Worm (Caenorhabditis elegans) whole organism, mixed stage, embryonic: ENCODE measurements around the gene F22F4.5.

Experiments used
- M03D4.4 ChIP-seq: sonication (generic microtip); optimal IDR thresholded peaks from 2 replicates; lab custom pipeline; 2017; ENCODE audit warnings: mild to moderate bottlenecking, missing genetic modification characterization, missing compliant biosample characterization
- bed-3 ChIP-seq: fragments of 200-800 bp; sonication (Bioruptor generic); optimal IDR thresholded peaks from 3 replicates; lab custom pipeline; 2018; ENCODE audit warnings: mild to moderate bottlenecking, missing genetic modification characterization, moderate library complexity, missing compliant biosample characterization
- blmp-1 ChIP-seq: fragments of 150-350 bp; optimal IDR thresholded peaks from 2 replicates; lab custom pipeline; 2014; ENCODE audit warnings: missing biosample characterization, missing genetic modification characterization
- ceh-39 ChIP-seq: fragments of 150-350 bp; optimal IDR thresholded peaks from 2 replicates; lab custom pipeline; 2014; ENCODE audit warnings: missing biosample characterization, missing genetic modification characterization
- ceh-43 ChIP-seq: fragments of 200-800 bp; sonication (Bioruptor generic); optimal IDR thresholded peaks from 2 replicates; lab custom pipeline; 2018; ENCODE audit warnings: mild to moderate bottlenecking, missing genetic modification characterization, moderate library complexity, missing compliant biosample characterization
- ceh-83 ChIP-seq: fragments of 200-800 bp; sonication (Bioruptor generic); optimal IDR thresholded peaks from 2 replicates; lab custom pipeline; 2018; ENCODE audit warnings: mild to moderate bottlenecking, missing genetic modification characterization, missing compliant biosample characterization
- ces-1 ChIP-seq: fragments of 150-350 bp; optimal IDR thresholded peaks from 2 replicates; lab custom pipeline; 2014; ENCODE audit warnings: missing biosample characterization, missing genetic modification reagents, missing genetic modification characterization
- cnd-1 ChIP-seq: fragments of 200-800 bp; sonication (Bioruptor generic); optimal IDR thresholded peaks from 2 replicates; lab custom pipeline; 2018; ENCODE audit warnings: mild to moderate bottlenecking, missing genetic modification characterization, missing compliant biosample characterization
- drap-1 ChIP-seq: fragments of 200-800 bp; sonication (Bioruptor generic); optimal IDR thresholded peaks from 3 replicates; lab custom pipeline; 2018; ENCODE audit warnings: mild to moderate bottlenecking, missing genetic modification characterization, missing compliant biosample characterization
- elt-3 ChIP-seq: fragments of 150-350 bp; optimal IDR thresholded peaks from 2 replicates; lab custom pipeline; 2014; ENCODE audit warnings: missing biosample characterization, missing genetic modification characterization
- flh-1 ChIP-seq: fragments of 200-800 bp; sonication (Bioruptor generic); optimal IDR thresholded peaks from 2 replicates; lab custom pipeline; 2018; ENCODE audit warnings: mild to moderate bottlenecking, missing genetic modification characterization, moderate library complexity, missing compliant biosample characterization
- ham-2 ChIP-seq: fragments of 200-800 bp; sonication (Bioruptor generic); optimal IDR thresholded peaks from 2 replicates; lab custom pipeline; 2018; ENCODE audit warnings: mild to moderate bottlenecking, missing genetic modification characterization, missing compliant biosample characterization
- hlh-1 ChIP-seq: fragments of 150-350 bp; optimal IDR thresholded peaks from 2 replicates; lab custom pipeline; 2014; ENCODE audit warnings: missing biosample characterization, missing genetic modification reagents, missing genetic modification characterization
- lin-13 ChIP-seq: fragments of 150-350 bp; optimal IDR thresholded peaks from 2 replicates; lab custom pipeline; 2014; ENCODE audit warnings: missing biosample characterization, missing genetic modification characterization
- lin-32 ChIP-seq: fragments of 200-800 bp; sonication (Bioruptor generic); optimal IDR thresholded peaks from 2 replicates; lab custom pipeline; 2018; ENCODE audit warnings: mild to moderate bottlenecking, missing genetic modification characterization, missing compliant biosample characterization
- lsy-2 ChIP-seq: fragments of 150-350 bp; optimal IDR thresholded peaks from 2 replicates; lab custom pipeline; 2014; ENCODE audit warnings: missing biosample characterization, missing genetic modification characterization
- mab-5 ChIP-seq: fragments of 150-350 bp; optimal IDR thresholded peaks from 2 replicates; lab custom pipeline; 2014; ENCODE audit warnings: missing biosample characterization, missing genetic modification characterization
- mep-1 ChIP-seq: fragments of 150-350 bp; optimal IDR thresholded peaks from 2 replicates; lab custom pipeline; 2017; ENCODE audit warnings: missing biosample characterization, missing genetic modification reagents, missing genetic modification characterization, inconsistent platforms
- mls-2 ChIP-seq: sonication (generic microtip); optimal IDR thresholded peaks from 2 replicates; lab custom pipeline; 2016; ENCODE audit warnings: mild to moderate bottlenecking, missing genetic modification characterization, moderate library complexity, missing compliant biosample characterization
- nhr-12 ChIP-seq: fragments of 150-350 bp; optimal IDR thresholded peaks from 2 replicates; lab custom pipeline; 2014; ENCODE audit warnings: missing biosample characterization, missing genetic modification characterization
- nhr-2 ChIP-seq: fragments of 150-350 bp; optimal IDR thresholded peaks from 2 replicates; lab custom pipeline; 2014; ENCODE audit warnings: missing biosample characterization, missing genetic modification characterization
- nhr-237 ChIP-seq: fragments of 150-350 bp; optimal IDR thresholded peaks from 2 replicates; lab custom pipeline; 2014; ENCODE audit warnings: missing biosample characterization, missing genetic modification characterization
- nhr-28 ChIP-seq: fragments of 150-350 bp; optimal IDR thresholded peaks from 2 replicates; lab custom pipeline; 2014; ENCODE audit warnings: missing biosample characterization, missing genetic modification characterization
- nhr-76 ChIP-seq: sonication (generic microtip); optimal IDR thresholded peaks from 2 replicates; lab custom pipeline; 2017; ENCODE audit warnings: missing biosample characterization, missing genetic modification characterization
- pha-4 ChIP-seq: fragments of 150-350 bp; optimal IDR thresholded peaks from 2 replicates; lab custom pipeline; 2018; ENCODE audit warnings: missing biosample characterization, missing genetic modification reagents, missing genetic modification characterization
- sem-2 ChIP-seq: fragments of 200-800 bp; sonication (Bioruptor generic); optimal IDR thresholded peaks from 2 replicates; lab custom pipeline; 2018; ENCODE audit warnings: mild to moderate bottlenecking, missing genetic modification characterization, missing compliant biosample characterization
- snpc-4 ChIP-seq: fragments of 150-350 bp; optimal IDR thresholded peaks from 2 replicates; lab custom pipeline; 2014; ENCODE audit warnings: missing biosample characterization, missing genetic modification characterization
- sptf-1 ChIP-seq: sonication (generic microtip); optimal IDR thresholded peaks from 2 replicates; lab custom pipeline; 2017; ENCODE audit warnings: mild to moderate bottlenecking, missing genetic modification characterization, moderate library complexity, missing compliant biosample characterization
- tbx-8 ChIP-seq: fragments of 200-800 bp; sonication (Bioruptor generic); optimal IDR thresholded peaks from 2 replicates; lab custom pipeline; 2018; ENCODE audit warnings: mild to moderate bottlenecking, missing genetic modification characterization, moderate library complexity, missing compliant biosample characterization
- unc-120 ChIP-seq: sonication (generic microtip); optimal IDR thresholded peaks from 2 replicates; lab custom pipeline; 2017; ENCODE audit warnings: missing genetic modification characterization, missing compliant biosample characterization; ENCODE audit not compliant: poor library complexity, severe bottlenecking
- unc-39 ChIP-seq: fragments of 150-350 bp; optimal IDR thresholded peaks from 2 replicates; lab custom pipeline; 2014; ENCODE audit warnings: missing biosample characterization, missing genetic modification characterization
- unc-62 ChIP-seq: fragments of 150-350 bp; optimal IDR thresholded peaks from 2 replicates; lab custom pipeline; 2014; ENCODE audit warnings: missing biosample characterization, missing genetic modification reagents, missing genetic modification characterization
- zip-8 ChIP-seq: fragments of 150-350 bp; optimal IDR thresholded peaks from 2 replicates; lab custom pipeline; 2014; ENCODE audit warnings: missing biosample characterization, missing genetic modification characterization
- ztf-11 ChIP-seq: fragments of 150-350 bp; optimal IDR thresholded peaks from 2 replicates; lab custom pipeline; 2014; ENCODE audit warnings: missing biosample characterization, missing genetic modification characterization

The F22F4.5 gene

ce11 chrX:5992770-5993169 is at the start of gene F22F4.5:
F22F4.5 (minus strand) TSS chrX:5992870.
- TF ChIP-seq ceh-43 (GFP tag; lab: Kevin White, UChicago) (no peak), mep-1 (no peak), mls-2 (tag; lab: Kevin White, UChicago) (no peak), nhr-237 (tag; lab: Kevin White, UChicago) (no peak), sem-2 (no peak), lsy-2 (tag; lab: Kevin White, UChicago) (no peak), drap-1 (no peak), lin-32 (GFP tag; lab: Kevin White, UChicago) (no peak), ces-1 (GFP tag; lab: Kevin White, UChicago) (no peak), lin-13 (tag; lab: Kevin White, UChicago) (no peak)

DNA sequence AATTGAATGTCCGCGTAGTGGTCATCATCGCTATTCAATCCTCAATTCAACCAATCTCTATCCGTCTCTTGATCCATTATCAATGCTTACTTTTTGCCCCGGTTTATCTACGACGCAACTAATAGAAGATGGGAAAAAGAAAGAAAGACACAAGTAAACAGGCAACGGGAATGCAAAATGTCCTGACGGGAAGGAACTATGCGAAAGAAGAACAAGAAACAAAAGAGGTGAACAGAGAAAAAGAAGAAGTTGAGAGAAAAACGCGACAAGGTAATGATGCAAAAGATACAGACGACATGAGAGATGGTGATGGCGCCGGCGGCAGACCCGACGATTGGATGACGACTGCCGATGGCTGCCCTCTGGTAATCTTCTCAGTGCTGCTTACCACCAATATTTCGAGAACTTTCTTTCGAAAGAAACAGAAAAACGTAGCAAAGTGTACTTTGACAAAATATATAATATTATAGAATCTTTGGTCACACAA is 49.4 kb upstream of the F22F4.5 start:
- TF ChIP-seq drap-1 (no peak), cnd-1 (tag; lab: Kevin White, UChicago) (no peak), lsy-2 (tag; lab: Kevin White, UChicago) (no peak), ceh-43 (GFP tag; lab: Kevin White, UChicago) (no peak), nhr-2 (tag; lab: Kevin White, UChicago) (no peak), ham-2 (peak; percentile 73), nhr-237 (tag; lab: Kevin White, UChicago) (peak; percentile 80), nhr-28 (tag; lab: Kevin White, UChicago) (no peak), ceh-39 (tag; lab: Kevin White, UChicago) (no peak), snpc-4 (tag; lab: Kevin White, UChicago) (no peak), unc-62 (GFP tag; lab: Kevin White, UChicago) (no peak), hlh-1 (tag; lab: Kevin White, UChicago) (peak; percentile 62), tbx-8 (GFP tag; lab: Kevin White, UChicago) (no peak), mls-2 (tag; lab: Kevin White, UChicago) (no peak), nhr-12 (no peak), flh-1 (GFP tag; lab: Kevin White, UChicago) (no peak), pha-4 (no peak), blmp-1 (tag; lab: Kevin White, UChicago) (no peak), ztf-11 (tag; lab: Kevin White, UChicago) (no peak), M03D4.4 (tag; lab: Kevin White, UChicago) (no peak), sptf-1 (tag; lab: Kevin White, UChicago) (no peak), unc-120 (tag; lab: Kevin White, UChicago) (peak; percentile 58), ceh-83 (GFP tag; lab: Kevin White, UChicago) (no peak), lin-32 (GFP tag; lab: Kevin White, UChicago) (no peak), elt-3 (tag; lab: Kevin White, UChicago) (peak; percentile 81), ces-1 (GFP tag; lab: Kevin White, UChicago) (no peak), bed-3 (GFP tag; lab: Kevin White, UChicago) (no peak), mab-5 (no peak)

- TF ChIP-seq hlh-1 (tag; lab: Kevin White, UChicago) (peak; percentile 7), mab-5 (no peak)
These were observed 48.4 kb upstream of the F22F4.5 start for ce11 chrX:6041094-6041441.

DNA sequence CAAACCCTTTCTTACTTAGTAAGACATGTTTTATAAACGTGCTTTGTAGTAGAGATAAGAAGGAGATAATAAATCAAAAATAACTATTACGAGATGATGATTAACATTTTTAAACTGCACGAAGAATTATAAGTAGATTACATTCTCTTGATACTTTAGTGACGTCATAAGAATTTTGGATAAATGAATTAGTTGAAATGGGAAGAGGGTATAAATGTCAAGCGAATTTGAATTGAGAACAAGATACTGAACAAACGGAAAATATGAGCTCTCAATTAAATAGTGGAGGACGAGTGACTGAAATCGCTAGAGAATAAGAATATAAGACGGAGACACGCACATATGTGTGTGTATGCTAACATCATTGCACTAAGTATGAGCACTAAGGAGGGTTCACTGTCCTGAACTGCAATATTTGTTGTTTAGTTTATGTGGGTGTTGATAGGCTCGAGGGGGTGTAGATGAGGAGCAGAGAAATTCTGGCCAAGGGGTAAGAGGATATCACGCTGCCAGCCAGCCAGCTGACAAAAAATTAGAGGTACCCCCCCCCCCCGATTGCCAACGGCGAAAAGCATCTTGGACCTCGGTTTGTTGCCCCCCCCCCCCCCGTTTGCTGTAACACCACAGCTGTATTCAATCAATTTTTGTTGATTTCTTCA is 47.9 kb upstream of the F22F4.5 start:
- no peak for TF ChIP-seq pha-4
- no peak for TF ChIP-seq unc-39
- peak; percentile 45 for TF ChIP-seq unc-120 (tag; lab: Kevin White, UChicago)
- TF ChIP-seq cnd-1 (tag; lab: Kevin White, UChicago) = no peak
- peak; percentile 60 for TF ChIP-seq sptf-1 (tag; lab: Kevin White, UChicago)
- no peak for TF ChIP-seq nhr-12
- TF ChIP-seq ces-1 (GFP tag; lab: Kevin White, UChicago) = peak; percentile 36
- TF ChIP-seq unc-62 (GFP tag; lab: Kevin White, UChicago) = no peak
- no peak for TF ChIP-seq ztf-11 (tag; lab: Kevin White, UChicago)
- TF ChIP-seq drap-1 = no peak
- no peak for TF ChIP-seq flh-1 (GFP tag; lab: Kevin White, UChicago)
- TF ChIP-seq zip-8 (tag; lab: Kevin White, UChicago) = peak; percentile 56
- no peak for TF ChIP-seq blmp-1 (tag; lab: Kevin White, UChicago)
- TF ChIP-seq lin-13 (tag; lab: Kevin White, UChicago) = no peak
- no peak for TF ChIP-seq elt-3 (tag; lab: Kevin White, UChicago)
- no peak for TF ChIP-seq ceh-39 (tag; lab: Kevin White, UChicago)
- peak; percentile 5 for TF ChIP-seq mls-2 (tag; lab: Kevin White, UChicago)
- TF ChIP-seq mep-1 = no peak
- TF ChIP-seq nhr-237 (tag; lab: Kevin White, UChicago) = no peak
- no peak for TF ChIP-seq mab-5
- TF ChIP-seq M03D4.4 (tag; lab: Kevin White, UChicago) = peak; percentile 65
- no peak for TF ChIP-seq ham-2
- no peak for TF ChIP-seq nhr-76
